Worm (Caenorhabditis elegans): Measurements from ENCODE around the gene F10E9.4.

Gene F10E9.4

DNA sequence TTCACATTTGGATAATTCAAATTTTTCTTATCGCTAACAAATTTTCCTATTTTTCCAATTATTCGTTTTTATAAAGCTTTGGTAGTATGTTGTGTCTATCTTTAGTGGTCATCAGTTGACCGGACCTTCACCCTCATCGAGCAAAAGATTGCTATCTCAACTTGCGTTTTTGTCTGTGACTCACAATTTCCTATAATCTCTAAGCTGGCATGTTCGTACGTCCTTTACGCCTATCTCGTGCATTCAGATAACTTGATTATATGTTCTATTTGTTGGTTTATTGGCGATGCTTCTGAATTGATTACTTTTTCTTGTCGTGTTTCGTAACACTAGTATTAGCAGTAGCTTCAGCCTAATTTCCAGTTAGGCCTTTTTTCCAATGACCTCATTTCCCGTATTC, 28.8 kb upstream of the F10E9.4 start:
- TF ChIP-seq hmg-4 (GFP tag; optimal IDR thresholded peaks at IDR 0.05), result no peak

DNA sequence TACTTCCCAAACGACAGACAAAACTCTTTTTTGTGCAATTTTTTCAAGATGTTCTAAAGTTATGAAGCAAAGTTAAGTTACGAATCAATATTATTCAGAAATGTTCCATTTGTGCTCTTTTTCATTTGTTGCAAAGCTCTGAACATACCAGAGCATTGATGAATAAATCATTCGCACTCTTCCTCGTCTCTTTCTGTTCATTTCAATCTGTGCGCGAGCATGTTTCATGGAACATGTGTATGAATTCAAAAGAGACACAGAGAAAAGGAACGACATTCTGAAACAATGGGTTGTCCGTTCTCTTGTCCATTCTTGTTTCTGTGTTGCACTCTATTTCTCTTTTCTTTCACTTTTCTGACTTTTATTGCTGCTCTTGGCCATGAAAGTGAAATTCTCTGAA, 28.0 kb upstream of the F10E9.4 start:
- no peak for TF ChIP-seq flt-1 (GFP tag; IDR thresholded peaks at IDR 0.05)
- no peak for TF ChIP-seq hmg-4 (GFP tag; optimal IDR thresholded peaks at IDR 0.05)
- no peak for TF ChIP-seq tbx-37 (GFP tag; conservative IDR thresholded peaks at IDR 0.05)
- no peak for TF ChIP-seq aly-1 (tag; optimal IDR thresholded peaks at IDR 0.05)
- no peak for TF ChIP-seq sea-1 (GFP tag; conservative IDR thresholded peaks at IDR 0.05)
- no peak for TF ChIP-seq tra-4 (tag; optimal IDR thresholded peaks at IDR 0.05)
- TF ChIP-seq tbx-11 (GFP tag; IDR thresholded peaks at IDR 0.05), result no peak
- TF ChIP-seq B0310.2 (tag; optimal IDR thresholded peaks at IDR 0.05), result no peak
- TF ChIP-seq hmbx-1 (tag; optimal IDR thresholded peaks at IDR 0.05), result no peak
- no peak for TF ChIP-seq ets-7 (tag; optimal IDR thresholded peaks at IDR 0.05)
- no peak for TF ChIP-seq ceh-13 (GFP tag; optimal IDR thresholded peaks at IDR 0.05)
- TF ChIP-seq hnd-1 (tag; optimal IDR thresholded peaks at IDR 0.05), result no peak
- no peak for TF ChIP-seq ama-1 (optimal IDR thresholded peaks at IDR 0.05)
- no peak for TF ChIP-seq scrt-1 (GFP tag; IDR thresholded peaks at IDR 0.05)
- TF ChIP-seq ceh-36 (tag; optimal IDR thresholded peaks at IDR 0.05), result no peak
- no peak for TF ChIP-seq pes-1 (GFP tag; IDR thresholded peaks at IDR 0.05)
- TF ChIP-seq F13C5.2 (tag; optimal IDR thresholded peaks at IDR 0.05), result no peak

DNA sequence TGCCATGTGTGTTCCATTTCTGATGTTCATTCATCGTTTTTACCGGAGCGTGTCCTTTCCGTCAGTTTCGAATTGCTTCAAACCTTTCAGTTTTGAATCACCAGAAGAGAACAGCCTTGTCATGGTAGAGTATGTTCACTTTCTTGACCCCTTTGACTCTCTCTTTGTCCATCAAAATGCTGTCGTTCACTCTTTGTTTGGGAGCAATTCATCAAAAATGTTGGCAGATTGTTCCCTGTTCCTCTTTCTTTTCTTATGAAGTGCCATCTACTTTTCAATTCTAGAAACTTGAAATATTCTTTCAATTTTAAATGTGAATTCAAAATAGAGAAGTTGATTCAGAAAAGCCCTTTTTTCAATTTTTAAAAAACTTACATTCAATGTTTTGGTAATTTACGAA, 27.0 kb upstream of the F10E9.4 start:
- TF ChIP-seq aly-1 (tag; optimal IDR thresholded peaks at IDR 0.05), result no peak

DNA sequence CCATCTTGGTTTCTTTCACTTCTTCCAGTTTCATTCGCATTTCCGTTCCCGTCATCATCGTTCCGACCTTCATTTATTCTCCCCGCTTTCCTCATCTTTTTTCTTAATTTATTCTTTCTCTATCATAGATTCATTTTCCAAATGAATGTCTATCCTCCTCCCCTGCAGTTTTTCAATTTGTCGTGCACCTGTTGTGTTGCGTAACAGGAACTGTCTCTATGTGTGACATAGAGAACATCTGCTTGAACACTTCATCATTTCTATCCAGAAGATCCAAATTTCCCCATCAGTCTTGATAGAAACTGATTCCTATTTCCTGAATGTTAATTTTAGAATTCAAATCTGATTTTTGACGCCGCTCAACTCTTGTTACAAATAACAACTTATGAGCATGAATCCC, 24.8 kb upstream of the F10E9.4 start:
- TF ChIP-seq hnd-1 (tag; optimal IDR thresholded peaks at IDR 0.05) (no peak), hmbx-1 (tag; optimal IDR thresholded peaks at IDR 0.05) (no peak), ama-1 (optimal IDR thresholded peaks at IDR 0.05) (no peak), tbx-37 (GFP tag; conservative IDR thresholded peaks at IDR 0.05) (no peak), flt-1 (GFP tag; IDR thresholded peaks at IDR 0.05) (no peak), aly-1 (tag; optimal IDR thresholded peaks at IDR 0.05) (no peak), sea-1 (GFP tag; conservative IDR thresholded peaks at IDR 0.05) (no peak)

DNA sequence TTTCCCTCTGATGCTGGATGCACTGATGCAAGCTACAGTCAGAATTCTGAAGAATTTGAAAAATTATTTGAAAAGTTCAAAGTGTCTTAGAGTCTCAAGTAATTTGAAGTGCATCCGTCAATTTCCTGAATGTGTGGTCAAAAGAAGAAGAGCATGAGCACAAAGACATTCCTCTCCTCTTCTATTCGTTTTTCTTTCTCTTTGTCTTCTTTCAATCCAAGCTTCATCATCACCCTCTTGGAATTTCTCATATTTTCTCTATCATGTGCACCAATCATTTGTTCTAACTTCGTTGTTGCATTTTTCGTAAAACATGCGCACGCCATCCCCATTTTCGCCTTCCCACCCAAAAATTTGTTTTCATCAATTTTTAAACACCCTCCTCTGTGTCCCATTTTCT, 22.3 kb upstream of the F10E9.4 start:
- TF ChIP-seq hnd-1 (tag; optimal IDR thresholded peaks at IDR 0.05) (no peak), flt-1 (GFP tag; IDR thresholded peaks at IDR 0.05) (no peak), F13C5.2 (tag; optimal IDR thresholded peaks at IDR 0.05) (no peak), tbx-37 (GFP tag; conservative IDR thresholded peaks at IDR 0.05) (no peak), tra-4 (tag; optimal IDR thresholded peaks at IDR 0.05) (no peak), ceh-36 (tag; optimal IDR thresholded peaks at IDR 0.05) (no peak), ama-1 (optimal IDR thresholded peaks at IDR 0.05) (no peak), hmbx-1 (tag; optimal IDR thresholded peaks at IDR 0.05) (no peak), ets-7 (tag; optimal IDR thresholded peaks at IDR 0.05) (no peak), aly-1 (tag; optimal IDR thresholded peaks at IDR 0.05) (no peak), sea-1 (GFP tag; conservative IDR thresholded peaks at IDR 0.05) (no peak)

DNA sequence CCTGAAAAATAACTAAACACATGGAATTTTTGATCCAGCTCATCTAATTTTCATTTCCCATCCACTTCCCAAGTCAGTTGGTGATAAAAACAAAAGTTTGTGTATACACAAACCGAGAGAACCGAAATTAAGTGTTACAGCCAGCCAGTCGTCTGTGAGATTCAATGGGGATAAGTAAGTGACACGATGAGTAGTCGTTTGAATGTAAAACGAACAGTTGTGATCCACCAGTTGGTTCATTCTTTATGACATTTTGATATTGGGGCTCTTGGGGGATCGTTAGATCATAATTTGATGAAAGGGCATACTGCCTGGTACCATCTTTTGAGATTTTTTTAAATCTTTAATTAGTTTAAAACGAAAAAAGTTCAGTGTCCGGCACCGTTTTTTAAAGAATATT, 21.5 kb upstream of the F10E9.4 start:
- TF ChIP-seq F13C5.2 (tag; optimal IDR thresholded peaks at IDR 0.05), result no peak
- no peak for TF ChIP-seq hnd-1 (tag; optimal IDR thresholded peaks at IDR 0.05)
- no peak for TF ChIP-seq flt-1 (GFP tag; IDR thresholded peaks at IDR 0.05)
- TF ChIP-seq scrt-1 (GFP tag; IDR thresholded peaks at IDR 0.05), result no peak
- no peak for TF ChIP-seq tbx-37 (GFP tag; conservative IDR thresholded peaks at IDR 0.05)
- no peak for TF ChIP-seq sea-1 (GFP tag; conservative IDR thresholded peaks at IDR 0.05)
- TF ChIP-seq aly-1 (tag; optimal IDR thresholded peaks at IDR 0.05), result no peak
- TF ChIP-seq hmg-4 (GFP tag; optimal IDR thresholded peaks at IDR 0.05), result no peak
- TF ChIP-seq ama-1 (optimal IDR thresholded peaks at IDR 0.05), result no peak
- no peak for TF ChIP-seq ets-7 (tag; optimal IDR thresholded peaks at IDR 0.05)
- TF ChIP-seq B0310.2 (tag; optimal IDR thresholded peaks at IDR 0.05), result no peak
- TF ChIP-seq pes-1 (GFP tag; IDR thresholded peaks at IDR 0.05), result no peak
- TF ChIP-seq ceh-36 (tag; optimal IDR thresholded peaks at IDR 0.05), result no peak
- TF ChIP-seq tra-4 (tag; optimal IDR thresholded peaks at IDR 0.05), result no peak
- TF ChIP-seq ceh-13 (GFP tag; optimal IDR thresholded peaks at IDR 0.05), result no peak
- TF ChIP-seq hmbx-1 (tag; optimal IDR thresholded peaks at IDR 0.05), result no peak

DNA sequence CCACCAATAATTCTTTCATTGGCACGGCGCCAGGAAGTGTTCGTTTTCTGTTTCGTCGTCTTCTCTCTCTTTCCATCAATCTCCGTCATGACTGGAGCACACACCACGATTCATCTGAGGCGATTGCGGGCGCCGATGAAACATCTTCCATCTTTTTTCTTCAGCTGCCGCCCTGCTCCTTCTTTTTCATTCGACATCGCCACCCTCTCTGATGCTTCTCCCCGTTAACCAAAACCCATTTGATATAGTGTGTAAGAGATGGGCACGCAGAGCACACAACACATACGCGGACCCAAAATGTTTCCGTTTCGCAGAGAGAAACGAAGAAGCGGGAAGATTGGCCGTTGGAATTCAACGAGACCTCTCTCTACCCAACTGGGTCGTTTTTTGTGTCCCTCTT, 20.8 kb upstream of the F10E9.4 start:
- TF ChIP-seq F13C5.2 (tag; optimal IDR thresholded peaks at IDR 0.05) (no peak), hmg-4 (GFP tag; optimal IDR thresholded peaks at IDR 0.05) (peak; percentile 38)

DNA sequence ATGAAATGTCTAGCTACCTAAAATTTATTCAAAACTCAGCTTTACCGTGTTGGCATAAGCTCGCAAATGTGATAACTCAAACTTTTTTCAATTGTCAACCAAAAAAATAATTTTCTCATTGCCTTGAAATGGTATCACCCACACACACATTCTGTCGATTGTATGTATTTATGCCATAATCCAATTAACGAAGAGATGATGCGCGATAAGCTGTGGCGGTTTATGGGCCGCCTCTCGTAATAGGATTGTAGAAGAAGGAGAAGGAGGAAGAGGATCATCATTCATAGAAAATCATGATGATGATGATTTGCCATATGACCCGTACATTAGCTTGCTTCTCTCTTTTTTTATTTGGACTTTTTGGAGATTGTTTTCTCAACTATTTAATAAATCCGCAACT, 19.2 kb upstream of the F10E9.4 start:
- TF ChIP-seq tbx-37 (GFP tag; conservative IDR thresholded peaks at IDR 0.05), result no peak
- TF ChIP-seq hmbx-1 (tag; optimal IDR thresholded peaks at IDR 0.05), result no peak
- no peak for TF ChIP-seq pes-1 (GFP tag; IDR thresholded peaks at IDR 0.05)
- TF ChIP-seq F13C5.2 (tag; optimal IDR thresholded peaks at IDR 0.05), result no peak
- no peak for TF ChIP-seq ceh-13 (GFP tag; optimal IDR thresholded peaks at IDR 0.05)
- no peak for TF ChIP-seq ets-7 (tag; optimal IDR thresholded peaks at IDR 0.05)
- TF ChIP-seq hmg-4 (GFP tag; optimal IDR thresholded peaks at IDR 0.05), result no peak
- no peak for TF ChIP-seq sea-1 (GFP tag; conservative IDR thresholded peaks at IDR 0.05)
- no peak for TF ChIP-seq ceh-36 (tag; optimal IDR thresholded peaks at IDR 0.05)
- TF ChIP-seq hnd-1 (tag; optimal IDR thresholded peaks at IDR 0.05), result no peak
- no peak for TF ChIP-seq scrt-1 (GFP tag; IDR thresholded peaks at IDR 0.05)
- no peak for TF ChIP-seq tra-4 (tag; optimal IDR thresholded peaks at IDR 0.05)
- TF ChIP-seq B0310.2 (tag; optimal IDR thresholded peaks at IDR 0.05), result no peak
- TF ChIP-seq tbx-11 (GFP tag; IDR thresholded peaks at IDR 0.05), result no peak

Data from whole organism, early embryonic.